Worm (Caenorhabditis elegans) whole organism, L4 larva: ENCODE data around the gene K12H6.5.

Source experiments
- F37D6.2 ChIP-seq: sonication (generic microtip); optimal IDR thresholded peaks from 2 replicates; lab custom pipeline; 2016; ENCODE audit warnings: mild to moderate bottlenecking, missing genetic modification characterization, missing compliant biosample characterization
- F49E8.2 ChIP-seq: sonication (generic microtip); optimal IDR thresholded peaks from 2 replicates; lab custom pipeline; 2016; ENCODE audit warnings: missing compliant biosample characterization, mild to moderate bottlenecking, missing genetic modification characterization, borderline replicate concordance
- R02D3.7 ChIP-seq: fragments of 150-350 bp; sonication (generic microtip); optimal IDR thresholded peaks from 3 replicates; lab custom pipeline; 2014; ENCODE audit warnings: missing biosample characterization, missing genetic modification characterization
- T20F7.1 ChIP-seq: fragments of 200-800 bp; sonication (Bioruptor generic); optimal IDR thresholded peaks from 2 replicates; lab custom pipeline; 2018; ENCODE audit warnings: mild to moderate bottlenecking, missing genetic modification characterization, missing compliant biosample characterization
- Y75B8A.6 ChIP-seq: fragments of 200-800 bp; sonication (Bioruptor generic); IDR thresholded peaks from 2 replicates; pipeline ENCODE4 v1.3.6; 2022; ENCODE audit warnings: missing genetic modification reagents, missing genetic modification characterization, missing compliant biosample characterization
- aly-2 ChIP-seq: sonication (generic microtip); optimal IDR thresholded peaks from 2 replicates; lab custom pipeline; 2018; ENCODE audit warnings: missing biosample characterization, missing genetic modification characterization
- attf-4 ChIP-seq: sonication (generic microtip); optimal IDR thresholded peaks from 3 replicates; lab custom pipeline; 2017; ENCODE audit warnings: missing biosample characterization, missing genetic modification characterization
- ceh-44 ChIP-seq: fragments of 200-800 bp; sonication (Bioruptor generic); IDR thresholded peaks from 2 replicates; pipeline ENCODE4 v1.3.6; 2022; ENCODE audit warnings: missing genetic modification reagents, missing genetic modification characterization, missing compliant biosample characterization
- ceh-82 ChIP-seq: sonication (generic microtip); optimal IDR thresholded peaks from 2 replicates; lab custom pipeline; 2017; ENCODE audit warnings: missing biosample characterization, missing genetic modification characterization
- cey-2 ChIP-seq: sonication (generic microtip); optimal IDR thresholded peaks from 3 replicates; lab custom pipeline; 2017; ENCODE audit warnings: missing genetic modification characterization, mild to moderate bottlenecking, missing compliant biosample characterization, antibody characterized with exemption, borderline replicate concordance; ENCODE audit not compliant: insufficient read depth
- daf-12 ChIP-seq: fragments of 150-350 bp; optimal IDR thresholded peaks from 2 replicates; lab custom pipeline; 2014; ENCODE audit warnings: missing biosample characterization, missing genetic modification reagents, missing genetic modification characterization
- dmd-9 ChIP-seq: fragments of 200-800 bp; sonication (Bioruptor generic); IDR thresholded peaks from 2 replicates; pipeline ENCODE4 v1.3.6; 2022; ENCODE audit warnings: missing genetic modification reagents, missing genetic modification characterization, missing compliant biosample characterization
- dpl-1 ChIP-seq: fragments of 150-350 bp; optimal IDR thresholded peaks from 2 replicates; lab custom pipeline; 2014; ENCODE audit warnings: missing biosample characterization, missing genetic modification reagents, missing genetic modification characterization
- fos-1 ChIP-seq: fragments of 150-350 bp; optimal IDR thresholded peaks from 2 replicates; lab custom pipeline; 2014; ENCODE audit warnings: missing biosample characterization, missing genetic modification characterization
- hif-1 ChIP-seq, 2 experiments: sonication (generic microtip); optimal IDR thresholded peaks; 2 replicates each; lab custom pipeline; 2016 to 2017; ENCODE audit warnings: missing compliant biosample characterization in 2 of 2, missing genetic modification characterization in 2 of 2, missing genetic modification reagents in 2 of 2, missing genotype in 2 of 2, mild to moderate bottlenecking in 1 of 2
- hlh-11 ChIP-seq: fragments of 200-800 bp; sonication (Bioruptor generic); optimal IDR thresholded peaks from 2 replicates; lab custom pipeline; 2018; ENCODE audit warnings: mild to moderate bottlenecking, missing genetic modification characterization, missing compliant biosample characterization
- lin-15B ChIP-seq: fragments of 150-350 bp; sonication (generic microtip); optimal IDR thresholded peaks from 3 replicates; lab custom pipeline; 2014; ENCODE audit warnings: missing biosample characterization, missing genetic modification characterization
- lin-29 ChIP-seq: fragments of 200-800 bp; sonication (Bioruptor generic); IDR thresholded peaks from 2 replicates; pipeline ENCODE4 v1.3.6; 2022; ENCODE audit warnings: missing genetic modification reagents, missing genetic modification characterization, missing compliant biosample characterization
- lin-38 ChIP-seq: fragments of 200-800 bp; sonication (Bioruptor generic); IDR thresholded peaks from 2 replicates; pipeline ENCODE4 v1.3.6; 2022; ENCODE audit warnings: missing genetic modification reagents, missing genetic modification characterization, missing compliant biosample characterization
- lir-3 ChIP-seq: sonication (generic microtip); optimal IDR thresholded peaks from 2 replicates; lab custom pipeline; 2016; ENCODE audit warnings: mild to moderate bottlenecking, missing genetic modification characterization, missing compliant biosample characterization
- lsy-2 ChIP-seq, 2 experiments: fragments of 150-350 bp in 1 of 2; sonication (generic microtip) in 1 of 2; optimal IDR thresholded peaks; 2 replicates each; lab custom pipeline; 2014 to 2017; ENCODE audit warnings: missing biosample characterization in 2 of 2, missing genetic modification characterization in 2 of 2
- madf-9 ChIP-seq: fragments of 200-800 bp; sonication (Bioruptor generic); conservative IDR thresholded peaks from 2 replicates; pipeline ENCODE4 v1.3.6; 2022; ENCODE audit warnings: missing genetic modification reagents, missing genetic modification characterization, missing compliant biosample characterization
- mep-1 ChIP-seq: fragments of 150-350 bp; sonication (generic microtip); optimal IDR thresholded peaks from 3 replicates; lab custom pipeline; 2014; ENCODE audit warnings: missing biosample characterization, missing genetic modification characterization
- mxl-3 ChIP-seq: fragments of 200-800 bp; sonication (Bioruptor generic); optimal IDR thresholded peaks from 2 replicates; lab custom pipeline; 2018; ENCODE audit warnings: mild to moderate bottlenecking, missing genetic modification characterization, missing compliant biosample characterization
- nhr-11 ChIP-seq: fragments of 150-350 bp; optimal IDR thresholded peaks from 2 replicates; lab custom pipeline; 2014; ENCODE audit warnings: missing biosample characterization, missing genetic modification characterization
- nhr-111 ChIP-seq: fragments of 200-800 bp; sonication (Bioruptor generic); optimal IDR thresholded peaks from 2 replicates; lab custom pipeline; 2018; ENCODE audit warnings: mild to moderate bottlenecking, missing genetic modification characterization, missing compliant biosample characterization
- nhr-28 ChIP-seq: fragments of 150-350 bp; optimal IDR thresholded peaks from 2 replicates; lab custom pipeline; 2014; ENCODE audit warnings: missing biosample characterization, missing genetic modification characterization
- nhr-77 ChIP-seq: fragments of 150-350 bp; optimal IDR thresholded peaks from 2 replicates; lab custom pipeline; 2014; ENCODE audit warnings: missing biosample characterization, missing genetic modification characterization
- php-3 ChIP-seq: fragments of 200-800 bp; sonication (Bioruptor generic); IDR thresholded peaks from 2 replicates; pipeline ENCODE4 v1.3.6; 2022; ENCODE audit warnings: missing genetic modification reagents, missing genetic modification characterization, missing compliant biosample characterization
- set-16 ChIP-seq: fragments of 200-800 bp; sonication (Bioruptor generic); IDR thresholded peaks from 2 replicates; pipeline ENCODE4 v1.3.6; 2022; ENCODE audit warnings: missing genetic modification reagents, missing genetic modification characterization, missing compliant biosample characterization
- snpc-1.2 ChIP-seq: fragments of 200-800 bp; sonication (Bioruptor generic); IDR thresholded peaks from 2 replicates; pipeline ENCODE4 v1.3.6; 2022; ENCODE audit warnings: missing genetic modification reagents, missing genetic modification characterization, missing compliant biosample characterization
- tag-97 ChIP-seq: fragments of 200-800 bp; sonication (Bioruptor generic); IDR thresholded peaks from 2 replicates; pipeline ENCODE4 v1.3.6; 2022; ENCODE audit warnings: missing genetic modification characterization, missing compliant biosample characterization
- unc-62 ChIP-seq, 3 experiments: fragments of 150-350 bp in 1 of 3; sonication (generic microtip); optimal IDR thresholded peaks in 2 of 3; peaks in 1 of 3; 1 replicate in 1 of 3; 2 replicates in 2 of 3; lab custom pipeline; 2014 to 2017; ENCODE audit warnings: missing biosample characterization in 3 of 3, missing genetic modification characterization in 3 of 3, missing genetic modification reagents in 3 of 3, missing genotype in 1 of 3

K12H6.5 gene

ce11 chrII:2853767-2854166 is 27.8 kb upstream of the K12H6.5 start:
- TF ChIP-seq ceh-82 (tag; lab: Kevin White, UChicago) (no peak), fos-1 (tag; lab: Kevin White, UChicago) (no peak), ceh-44 (no peak), hif-1 (tag; optimal IDR thresholded peaks at IDR 0.05; lab: Kevin White, UChicago) (no peak), dpl-1 (GFP tag; lab: Kevin White, UChicago) (no peak), daf-12 (no peak), tag-97 (GFP tag; lab: Robert Waterston, UW) (no peak), mxl-3 (GFP tag; lab: Kevin White, UChicago) (no peak), set-16 (no peak), lsy-2 (tag; optimal IDR thresholded peaks at IDR 0.05; lab: Kevin White, UChicago) (no peak)

- TF ChIP-seq F37D6.2 (tag; lab: Kevin White, UChicago) = no peak
- TF ChIP-seq nhr-111 (GFP tag; lab: Kevin White, UChicago) = no peak
- TF ChIP-seq fos-1 (tag; lab: Kevin White, UChicago) = no peak
- no peak for TF ChIP-seq madf-9 (GFP tag; lab: Robert Waterston, UW)
- no peak for TF ChIP-seq R02D3.7
- TF ChIP-seq nhr-28 (tag; lab: Kevin White, UChicago) = no peak
- TF ChIP-seq nhr-11 (tag; lab: Kevin White, UChicago) = no peak
- no peak for TF ChIP-seq T20F7.1 (GFP tag; lab: Kevin White, UChicago)
These were observed 26.5 kb upstream of the K12H6.5 start, which contains the start of gene ptc-3 for ce11 chrII:2852493-2852892. Gene ptc-3 (minus strand): TSS chrII:2852593.

DNA sequence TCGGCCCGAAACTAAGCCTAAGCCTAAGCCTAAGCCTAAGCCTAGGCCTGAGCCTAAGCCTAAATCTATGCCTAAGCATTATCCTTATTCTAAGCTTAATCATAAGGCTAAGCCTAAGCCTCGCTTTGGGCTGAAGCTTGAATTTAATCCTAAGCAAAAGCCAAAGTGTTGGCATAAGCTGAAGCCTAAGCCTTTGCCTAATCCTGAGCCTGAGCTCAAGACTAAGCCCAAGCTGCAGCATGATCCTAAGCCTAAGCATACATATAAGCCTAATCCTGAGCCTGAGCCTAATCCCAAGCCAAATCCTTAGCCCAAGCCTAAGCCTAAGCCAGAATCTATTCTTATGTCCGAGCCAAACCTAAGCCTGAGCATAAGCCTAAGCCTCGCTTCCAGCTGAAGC is 20.6 kb upstream of the K12H6.5 start:
- TF ChIP-seq lin-29 (GFP tag; lab: Robert Waterston, UW) = no peak
- TF ChIP-seq lin-15B (tag; lab: Kevin White, UChicago) = no peak
- no peak for TF ChIP-seq R02D3.7
- no peak for TF ChIP-seq ceh-44
- TF ChIP-seq cey-2 = no peak
- TF ChIP-seq unc-62 (GFP tag; optimal IDR thresholded peaks at IDR 0.05 in 1 of 2; lab: Kevin White, UChicago) = no peak
- TF ChIP-seq unc-62 (tag; optimal IDR thresholded peaks at IDR 0.05; lab: Kevin White, UChicago) = no peak
- TF ChIP-seq mep-1 = no peak
- TF ChIP-seq dmd-9 (GFP tag; lab: Robert Waterston, UW) = no peak
- TF ChIP-seq snpc-1.2 = no peak
- no peak for TF ChIP-seq tag-97 (GFP tag; lab: Robert Waterston, UW)
- TF ChIP-seq ceh-82 (tag; lab: Kevin White, UChicago) = no peak
- TF ChIP-seq F49E8.2 = no peak
- no peak for TF ChIP-seq aly-2
- no peak for TF ChIP-seq hlh-11 (tag; lab: Kevin White, UChicago)
- no peak for TF ChIP-seq dpl-1 (GFP tag; lab: Kevin White, UChicago)
- TF ChIP-seq Y75B8A.6 = no peak

- TF ChIP-seq lin-38 (GFP tag; lab: Robert Waterston, UW) = no peak
- TF ChIP-seq lir-3 (tag; lab: Kevin White, UChicago) = no peak
- TF ChIP-seq nhr-77 (tag; lab: Kevin White, UChicago) = no peak
- peak; percentile 54 for TF ChIP-seq set-16
- TF ChIP-seq attf-4 (tag; lab: Kevin White, UChicago) = no peak
- TF ChIP-seq php-3 (GFP tag; lab: Robert Waterston, UW) = no peak
- TF ChIP-seq nhr-28 (tag; lab: Kevin White, UChicago) = no peak
These were observed 19.7 kb upstream of the K12H6.5 start for ce11 chrII:2845674-2846073.

DNA sequence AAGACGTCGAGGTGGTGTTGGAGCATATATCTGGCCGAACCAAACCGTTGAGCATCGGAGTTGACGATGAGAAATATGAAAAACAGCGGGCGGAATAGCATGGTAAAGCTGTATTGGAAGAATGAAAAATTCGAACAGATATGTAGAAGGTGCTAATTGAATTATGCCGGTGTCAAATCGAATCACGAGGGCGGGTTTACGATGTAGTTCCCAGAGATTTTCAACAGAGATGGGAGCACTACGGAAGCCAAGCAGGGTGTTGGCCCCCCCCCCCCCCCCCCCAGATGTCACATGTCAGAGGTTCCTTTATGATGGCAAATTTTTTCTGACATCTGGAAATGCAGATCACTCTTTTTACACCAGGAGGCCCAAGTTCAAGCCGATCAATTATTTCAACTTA is 17.1 kb upstream of the K12H6.5 start, which contains the start of gene Y110A2AL.7:
Y110A2AL.7 (minus strand) TSS at position 101 of the 400 bp plus-strand sequence.
- TF ChIP-seq R02D3.7 = no peak
- TF ChIP-seq unc-62 (GFP tag; optimal IDR thresholded peaks at IDR 0.05 in 1 of 2; lab: Kevin White, UChicago) = peak in 1 of 2 experiments; percentile 64
- no peak for TF ChIP-seq unc-62 (tag; optimal IDR thresholded peaks at IDR 0.05; lab: Kevin White, UChicago)
- TF ChIP-seq, all 104 proteins: peak for 1
